Worm (Caenorhabditis elegans) whole organism, midembryonic: ENCODE results near the gene cho-1.

Source experiments
- T22C8.4 ChIP-seq: fragments of 200-800 bp; sonication (Bioruptor generic); IDR thresholded peaks from 2 replicates; pipeline ENCODE4 v1.3.6; 2022; ENCODE audit warnings: missing genetic modification characterization, missing compliant biosample characterization
- cog-1 ChIP-seq: sonication (generic microtip); optimal IDR thresholded peaks from 2 replicates; lab custom pipeline; 2016; ENCODE audit warnings: missing genetic modification characterization, missing compliant biosample characterization
- flt-1 ChIP-seq: fragments of 200-800 bp; sonication (Bioruptor generic); IDR thresholded peaks from 2 replicates; pipeline ENCODE4 v1.3.6; 2022; ENCODE audit warnings: missing genetic modification characterization, missing compliant biosample characterization
- klf-2 ChIP-seq: fragments of 200-800 bp; sonication (Bioruptor generic); conservative IDR thresholded peaks from 2 replicates; pipeline ENCODE4 v1.3.6; 2022; ENCODE audit warnings: missing genetic modification reagents, missing genetic modification characterization, missing compliant biosample characterization
- med-1 ChIP-seq: sonication (generic microtip); optimal IDR thresholded peaks from 2 replicates; lab custom pipeline; 2017; ENCODE audit warnings: missing genetic modification characterization, mild to moderate bottlenecking, missing compliant biosample characterization, antibody characterized with exemption, missing genetic modification reagents; ENCODE audit not compliant: insufficient read depth
- ref-1 ChIP-seq: fragments of 200-800 bp; sonication (Bioruptor generic); conservative IDR thresholded peaks from 2 replicates; pipeline ENCODE4 v1.3.6; 2022; ENCODE audit warnings: missing genetic modification reagents, missing genetic modification characterization, missing compliant biosample characterization
- tab-1 ChIP-seq: fragments of 200-800 bp; sonication (Bioruptor generic); IDR thresholded peaks from 2 replicates; pipeline ENCODE4 v1.3.6; 2022; ENCODE audit warnings: missing genetic modification characterization, missing compliant biosample characterization
- ztf-23 ChIP-seq: fragments of 200-800 bp; sonication (Bioruptor generic); IDR thresholded peaks from 2 replicates; pipeline ENCODE4 v1.3.6; 2022; ENCODE audit warnings: missing genetic modification reagents, missing genetic modification characterization, missing compliant biosample characterization
- ztf-29 ChIP-seq: fragments of 200-800 bp; sonication (Bioruptor generic); IDR thresholded peaks from 2 replicates; pipeline ENCODE4 v1.3.6; 2022; ENCODE audit warnings: missing genetic modification reagents, missing genetic modification characterization, missing compliant biosample characterization

The cho-1 gene

DNA sequence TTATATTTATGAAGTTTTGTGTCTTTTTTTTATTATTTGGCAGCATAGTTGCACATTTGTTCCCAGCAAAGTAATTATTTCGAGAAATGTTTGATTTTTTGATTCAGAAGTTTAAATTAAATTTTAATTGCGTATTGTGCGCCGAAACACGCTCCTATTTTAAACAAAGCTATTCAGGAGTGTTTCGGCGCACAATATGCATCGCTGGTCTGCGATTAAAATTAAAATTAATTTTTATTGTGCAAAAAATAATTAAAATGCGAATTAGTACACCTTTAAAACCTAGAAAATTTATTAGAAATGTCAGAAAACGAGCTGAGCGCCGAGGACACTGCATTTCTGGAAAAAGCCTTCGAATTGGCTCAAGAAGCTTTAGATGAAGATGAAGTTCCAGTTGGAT is 29.0 kb upstream of the cho-1 start, which contains the start of gene JC8.4:
TSS of gene JC8.4 (plus strand) at position 301 of the 400 bp plus-strand sequence.
- no peak for TF ChIP-seq med-1 (GFP tag; lab: Kevin White, UChicago)
- no peak for TF ChIP-seq T22C8.4 (GFP tag; lab: Robert Waterston, UW)
- TF ChIP-seq cog-1, result no peak
- no peak for TF ChIP-seq klf-2 (GFP tag; lab: Robert Waterston, UW)
- TF ChIP-seq ztf-29 (GFP tag; lab: Robert Waterston, UW), result no peak
- no peak for TF ChIP-seq flt-1 (GFP tag; lab: Robert Waterston, UW)
- no peak for TF ChIP-seq ref-1 (GFP tag; lab: Robert Waterston, UW)
- TF ChIP-seq ztf-23, result no peak
- no peak for TF ChIP-seq tab-1

DNA sequence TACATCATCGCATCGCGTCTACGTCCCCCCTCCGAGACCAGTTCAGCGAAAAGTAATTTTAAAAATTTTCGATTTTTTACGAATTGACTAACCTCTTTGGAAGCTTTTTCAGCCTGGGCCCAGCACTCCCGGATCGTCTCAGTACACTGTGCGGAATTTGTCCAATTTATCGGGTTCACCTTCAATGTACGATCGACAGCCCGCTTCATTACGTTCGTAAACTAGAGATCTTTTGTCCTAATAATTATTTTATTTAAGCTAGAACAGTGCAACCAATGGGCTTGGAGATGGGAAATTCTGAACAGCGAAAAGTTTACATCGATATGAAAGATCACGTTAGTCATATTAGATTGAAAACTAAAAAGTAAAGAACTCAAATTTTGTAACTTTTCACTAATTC is 27.0 kb upstream of the cho-1 start:
- TF ChIP-seq ztf-23, result no peak
- no peak for TF ChIP-seq med-1 (GFP tag; lab: Kevin White, UChicago)
- no peak for TF ChIP-seq ref-1 (GFP tag; lab: Robert Waterston, UW)
- no peak for TF ChIP-seq cog-1
- no peak for TF ChIP-seq T22C8.4 (GFP tag; lab: Robert Waterston, UW)
- TF ChIP-seq ztf-29 (GFP tag; lab: Robert Waterston, UW), result no peak
- TF ChIP-seq flt-1 (GFP tag; lab: Robert Waterston, UW), result no peak
- no peak for TF ChIP-seq tab-1

DNA sequence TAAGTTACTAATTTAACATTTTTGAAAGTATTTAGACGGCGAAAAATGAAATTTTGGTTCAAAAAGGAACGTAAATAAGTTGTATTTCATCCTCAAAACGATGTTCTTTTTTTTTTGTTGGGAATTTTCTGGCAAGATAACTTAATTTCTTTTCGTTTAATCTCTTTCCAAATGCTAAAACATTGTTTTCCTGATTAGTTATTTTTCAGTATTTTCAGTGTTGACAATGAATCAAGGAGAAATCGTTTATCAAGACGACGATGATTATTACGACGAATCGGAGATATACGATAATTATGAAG is 26.4 kb upstream of the cho-1 start, which contains the start of gene lin-54:
TSS of gene lin-54 (plus strand) at position 203 of the 302 bp plus-strand sequence.
- no peak for TF ChIP-seq klf-2 (GFP tag; lab: Robert Waterston, UW)

DNA sequence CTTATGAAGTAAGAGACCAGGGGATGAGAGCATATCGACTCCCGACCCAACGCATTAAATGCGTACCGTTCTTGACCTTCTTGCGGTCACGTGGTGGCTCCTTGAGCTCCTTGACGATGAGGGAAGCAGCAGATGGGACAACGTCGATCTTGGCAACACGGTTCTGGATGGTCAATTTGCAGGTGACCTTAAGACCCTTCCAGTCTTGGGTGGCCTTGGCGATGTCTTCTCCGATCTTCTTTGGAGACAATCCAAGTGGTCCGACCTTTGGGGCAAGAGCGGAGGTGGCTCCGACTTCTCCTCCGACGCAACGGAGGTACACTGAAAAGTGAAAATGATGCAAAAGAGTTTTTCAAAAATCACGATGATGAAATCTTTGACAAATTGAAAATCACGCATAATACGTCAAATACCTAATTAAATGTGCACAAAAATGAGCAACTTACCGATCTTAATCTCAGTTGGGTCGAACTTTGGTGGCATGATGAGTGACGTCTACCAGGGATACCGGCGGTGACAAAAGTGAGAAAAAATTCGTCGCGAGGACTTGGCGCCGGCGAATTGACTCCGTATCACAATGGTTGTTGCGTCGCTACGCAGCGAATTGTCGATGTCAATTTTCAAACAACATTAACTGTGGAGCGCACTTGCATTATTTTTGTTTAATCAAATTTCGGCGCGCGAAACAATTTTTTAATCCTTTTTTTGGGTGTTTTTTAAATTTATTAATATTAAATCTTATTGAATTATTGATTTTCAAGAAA is 25.9 kb upstream of the cho-1 start, which contains the start of gene rpl-12:
TSS of gene rpl-12 (minus strand) at position 574 of the 764 bp plus-strand sequence.
- TF ChIP-seq klf-2 (GFP tag; lab: Robert Waterston, UW) (0 out of 2 replicates have a peak, but pooled peaks have one; percentile 15), ztf-29 (GFP tag; lab: Robert Waterston, UW) (no peak), ztf-23 (peak; percentile 89), ref-1 (GFP tag; lab: Robert Waterston, UW) (no peak), med-1 (GFP tag; lab: Kevin White, UChicago) (no peak), cog-1 (peak; percentile 98), T22C8.4 (GFP tag; lab: Robert Waterston, UW) (peak; percentile 58; the same call in 1 of the 2 replicates), flt-1 (GFP tag; lab: Robert Waterston, UW) (peak; percentile 77)

DNA sequence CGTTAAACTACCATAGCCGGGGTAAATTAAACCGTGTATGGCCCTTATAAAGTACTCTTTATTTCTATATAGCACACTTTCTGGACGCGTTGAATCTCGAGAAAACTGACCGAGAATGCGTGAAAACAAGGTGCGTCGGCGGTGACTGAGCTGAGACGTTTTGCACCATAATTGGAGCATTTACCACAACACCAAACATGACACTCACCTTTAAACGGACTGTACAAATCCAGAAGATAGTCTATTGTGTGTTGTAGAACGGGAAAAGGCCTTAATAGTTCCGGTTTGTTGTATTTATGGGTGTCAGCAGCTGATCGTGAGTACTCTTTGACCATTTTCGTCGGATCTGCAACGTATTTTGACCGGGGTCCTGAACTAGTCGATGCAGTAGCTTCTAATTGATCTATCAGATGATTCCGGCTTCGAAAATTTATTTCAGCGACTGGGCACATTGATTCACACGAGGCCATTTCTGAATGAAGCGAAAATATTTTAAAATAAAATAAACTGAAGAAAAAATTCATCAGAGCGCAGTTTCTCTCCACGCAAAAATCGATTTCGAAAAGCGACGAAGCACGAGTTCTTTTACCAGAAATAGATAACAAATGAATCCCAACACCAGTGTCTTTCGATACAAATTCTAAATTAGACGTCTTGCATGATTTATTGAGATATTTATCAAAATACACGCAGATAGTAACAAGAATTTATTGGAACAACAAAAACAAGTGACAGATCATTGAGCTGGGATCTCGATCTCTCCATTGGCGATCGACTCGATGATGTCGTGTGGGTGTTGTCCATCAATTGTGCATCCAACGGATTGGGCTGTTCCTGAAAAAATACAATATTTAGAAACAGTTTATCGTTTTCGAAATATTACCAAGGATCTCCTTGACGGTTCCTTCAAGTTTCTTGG is 24.8 kb upstream of the cho-1 start, which contains the start of gene tag-115:
TSS of gene tag-115 (minus strand) at position 472 of the 919 bp plus-strand sequence.
- no peak for TF ChIP-seq med-1 (GFP tag; lab: Kevin White, UChicago)

DNA sequence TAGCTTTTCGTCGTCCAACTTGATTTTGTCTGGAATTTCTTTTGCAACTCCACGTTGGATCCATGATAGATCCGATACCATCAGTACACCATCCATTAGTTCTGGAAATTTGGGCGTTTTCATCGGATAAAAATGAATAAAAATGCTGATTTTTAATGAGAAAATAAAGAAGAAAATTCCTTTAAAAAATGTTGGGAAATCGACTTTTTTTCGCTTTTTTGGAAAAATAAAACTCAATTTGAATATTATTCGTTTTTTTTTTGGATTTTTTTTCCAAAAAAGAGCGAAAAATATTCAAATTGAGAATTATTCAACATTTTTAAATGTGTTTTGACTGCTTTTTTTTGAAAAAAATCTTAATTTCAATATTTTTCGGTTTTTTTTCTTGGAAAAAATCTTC is 22.1 kb upstream of the cho-1 start, which contains the start of gene pwp-1:
TSS of gene pwp-1 (minus strand) at position 101 of the 400 bp plus-strand sequence.
- no peak for TF ChIP-seq ref-1 (GFP tag; lab: Robert Waterston, UW)
- no peak for TF ChIP-seq med-1 (GFP tag; lab: Kevin White, UChicago)
- no peak for TF ChIP-seq T22C8.4 (GFP tag; lab: Robert Waterston, UW)
- TF ChIP-seq flt-1 (GFP tag; lab: Robert Waterston, UW), result no peak
- TF ChIP-seq tab-1, result no peak
- TF ChIP-seq ztf-29 (GFP tag; lab: Robert Waterston, UW), result no peak
- TF ChIP-seq klf-2 (GFP tag; lab: Robert Waterston, UW), result no peak
- no peak for TF ChIP-seq cog-1
- TF ChIP-seq ztf-23, result no peak

DNA sequence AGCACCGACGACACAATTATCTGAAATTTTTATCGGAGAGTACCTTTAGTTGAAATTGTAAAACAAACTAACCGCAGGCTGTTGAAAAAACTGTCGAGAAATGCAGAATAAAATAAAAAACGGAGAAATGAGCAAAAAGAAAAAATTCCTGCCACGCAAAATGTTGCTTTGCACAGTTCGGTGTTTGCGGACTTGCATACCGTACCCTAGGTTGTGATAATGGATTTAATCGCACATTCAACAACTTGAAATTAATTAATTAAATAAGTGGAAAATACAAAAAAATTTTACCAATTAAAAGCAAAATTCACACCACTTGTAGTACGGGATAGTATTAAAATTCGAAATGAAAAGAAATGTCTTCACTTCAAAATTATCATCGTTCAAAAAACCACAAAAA is 17.0 kb upstream of the cho-1 start:
- no peak for TF ChIP-seq flt-1 (GFP tag; lab: Robert Waterston, UW)
- no peak for TF ChIP-seq T22C8.4 (GFP tag; lab: Robert Waterston, UW)
- no peak for TF ChIP-seq ztf-23
- TF ChIP-seq klf-2 (GFP tag; lab: Robert Waterston, UW), result no peak
- TF ChIP-seq cog-1, result no peak
- no peak for TF ChIP-seq tab-1
- TF ChIP-seq ztf-29 (GFP tag; lab: Robert Waterston, UW), result no peak
- TF ChIP-seq ref-1 (GFP tag; lab: Robert Waterston, UW), result no peak
- TF ChIP-seq med-1 (GFP tag; lab: Kevin White, UChicago), result no peak

DNA sequence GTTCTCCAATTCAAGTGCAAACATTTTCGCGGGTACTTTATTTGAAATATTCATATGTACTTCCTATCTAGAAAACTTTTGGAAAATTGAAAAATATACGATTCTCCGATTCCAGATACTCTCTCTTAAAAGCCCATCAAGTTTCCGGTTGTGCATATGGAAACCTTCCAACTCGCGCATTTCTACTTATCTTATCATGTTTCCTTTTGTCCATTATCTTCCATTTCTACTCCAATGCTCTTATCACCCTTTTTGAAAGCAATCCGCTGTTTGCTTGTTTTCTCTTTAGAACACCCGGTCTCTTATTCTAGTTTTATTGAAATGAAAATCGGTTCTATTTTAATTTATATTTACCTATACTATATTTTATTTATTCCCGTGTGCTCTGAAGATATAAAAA is 7.3 kb upstream of the cho-1 start, which contains the start of gene C48D1.5:
TSS of gene C48D1.5 (plus strand) at position 301 of the 400 bp plus-strand sequence.
- no peak for TF ChIP-seq T22C8.4 (GFP tag; lab: Robert Waterston, UW)
- TF ChIP-seq flt-1 (GFP tag; lab: Robert Waterston, UW), result no peak
- TF ChIP-seq cog-1, result no peak
- no peak for TF ChIP-seq med-1 (GFP tag; lab: Kevin White, UChicago)
- no peak for TF ChIP-seq ztf-29 (GFP tag; lab: Robert Waterston, UW)
- no peak for TF ChIP-seq ztf-23
- no peak for TF ChIP-seq ref-1 (GFP tag; lab: Robert Waterston, UW)
- no peak for TF ChIP-seq tab-1
- no peak for TF ChIP-seq klf-2 (GFP tag; lab: Robert Waterston, UW)

DNA sequence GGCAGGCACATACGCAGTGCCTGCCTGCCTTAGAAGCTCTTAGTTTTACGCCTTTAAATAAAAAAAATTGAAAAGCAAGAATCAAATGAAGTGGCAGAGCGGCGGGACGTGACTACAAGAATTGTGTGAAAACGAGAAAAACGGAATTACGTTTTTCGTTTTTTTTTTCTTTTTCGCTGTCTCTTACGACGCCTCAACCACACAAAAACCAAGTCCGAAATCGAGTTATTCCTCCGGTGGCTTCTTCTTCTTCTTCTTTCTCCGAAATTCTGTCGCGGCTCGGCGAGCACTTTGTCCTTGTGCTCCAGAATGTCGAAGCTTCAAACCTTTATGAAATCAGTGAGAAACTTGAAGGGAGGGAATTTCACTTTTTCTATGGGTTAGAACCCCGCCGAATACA is 6.2 kb upstream of the cho-1 start:
- TF ChIP-seq klf-2 (GFP tag; lab: Robert Waterston, UW) (no peak), ztf-23 (no peak), T22C8.4 (GFP tag; lab: Robert Waterston, UW) (no peak), ztf-29 (GFP tag; lab: Robert Waterston, UW) (no peak), flt-1 (GFP tag; lab: Robert Waterston, UW) (no peak)
